Fruit fly (Drosophila melanogaster): ENCODE results near the gene ltl.

ltl gene

DNA sequence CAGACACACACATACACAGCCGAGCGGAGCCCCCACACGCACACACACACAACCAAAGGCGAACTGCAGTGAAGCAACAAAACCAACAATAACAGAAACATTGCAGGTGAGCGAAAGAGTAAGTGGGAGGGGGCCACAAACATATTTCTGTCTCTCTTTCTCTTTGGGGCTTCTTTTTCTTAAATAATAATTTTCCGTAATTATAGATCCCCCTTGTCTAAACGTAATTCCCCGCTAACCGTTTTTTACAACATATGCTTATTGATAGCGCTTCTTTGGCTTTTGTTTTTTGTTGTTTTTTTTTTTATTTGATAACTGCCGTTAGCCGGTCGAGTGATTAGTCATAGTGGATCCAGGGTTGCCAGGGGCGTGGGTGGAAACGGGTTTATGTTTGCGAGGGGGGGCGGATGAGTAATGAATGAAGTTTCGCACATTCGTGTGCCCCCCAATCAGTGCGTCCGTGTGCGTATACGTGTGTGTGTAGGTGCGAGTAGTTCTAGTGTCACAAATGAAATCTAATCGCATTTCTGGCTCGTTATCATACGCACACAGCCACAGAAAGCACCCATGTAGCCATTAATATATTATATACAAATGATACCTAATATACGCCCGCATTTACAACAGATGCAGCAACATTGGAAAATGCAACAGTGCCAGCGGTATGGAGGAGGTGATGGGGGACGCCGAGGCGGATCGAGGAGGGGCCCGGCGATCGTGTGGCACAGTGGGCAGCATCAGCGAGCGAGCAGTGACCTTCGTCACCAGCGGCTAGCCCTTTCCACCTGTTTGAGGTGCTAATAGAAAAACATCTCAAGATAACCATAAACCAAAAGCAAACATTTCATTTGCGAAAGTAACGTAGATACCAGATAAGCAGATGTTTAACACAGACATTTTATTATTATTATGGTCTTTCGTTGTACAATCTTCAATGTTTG lies 10.6 kb downstream of the ltl start (continued):
- TF ChIP-seq Med (GFP tag): peak; percentile 79
- peak; percentile 2 for TF ChIP-seq phol (tag; optimal IDR thresholded peaks at IDR 0.05)
- TF ChIP-seq Ptx1 (GFP tag; IDR thresholded peaks at IDR 0.05): 0 out of 2 replicates have a peak, but pooled peaks have one; percentile 10
- TF ChIP-seq trh (GFP tag; optimal IDR thresholded peaks at IDR 0.05): no peak
- no peak for TF ChIP-seq da (GFP tag; optimal IDR thresholded peaks at IDR 0.05)
- 0 out of 3 replicates have a peak, but pooled peaks have one; percentile 25 for TF ChIP-seq tgo (GFP tag; IDR thresholded peaks at IDR 0.05)
- no peak for TF ChIP-seq CG10274 (GFP tag; optimal IDR thresholded peaks at IDR 0.05)
- peak; percentile 36 for TF ChIP-seq grn (GFP tag; optimal IDR thresholded peaks at IDR 0.05)
- 0 out of 3 replicates have a peak, but pooled peaks have one; percentile 18 for TF ChIP-seq H15 (GFP tag; IDR thresholded peaks at IDR 0.05)
- TF ChIP-seq dpn (GFP tag; optimal IDR thresholded peaks at IDR 0.05): peak in 1 of 2 experiments; percentile 29
- TF ChIP-seq CG15514 (GFP tag; optimal IDR thresholded peaks at IDR 0.05): peak; percentile 0
- TF ChIP-seq CG12769 (tag; optimal IDR thresholded peaks at IDR 0.05): peak; percentile 25
- peak; percentile 10 for TF ChIP-seq bcd (GFP tag; optimal IDR thresholded peaks at IDR 0.05)
- TF ChIP-seq CG6791 (GFP tag; IDR thresholded peaks at IDR 0.05; ENCODE audit: partially characterized antibody): no peak
- no peak for TF ChIP-seq fd96Cb (tag; optimal IDR thresholded peaks at IDR 0.05)
- TF ChIP-seq bab2 (GFP tag; optimal IDR thresholded peaks at IDR 0.05): peak; percentile 6
- no peak for TF ChIP-seq fd102C (GFP tag; optimal IDR thresholded peaks at IDR 0.05)
- TF ChIP-seq vnd (GFP tag; IDR thresholded peaks at IDR 0.05; ENCODE audit: partially characterized antibody): no peak
- TF ChIP-seq sens-2 (GFP tag; IDR thresholded peaks at IDR 0.05): peak; percentile 39; the same call in 1 of the 2 replicates
- peak; percentile 97 for TF ChIP-seq sug (tag; optimal IDR thresholded peaks at IDR 0.05)
- TF ChIP-seq ase (GFP tag; IDR thresholded peaks at IDR 0.05): no peak
- TF ChIP-seq Dip2 (GFP tag; IDR thresholded peaks at IDR 0.05): no peak
- TF ChIP-seq Sry-β (GFP tag; optimal IDR thresholded peaks at IDR 0.05): no peak
- TF ChIP-seq CG34422 (GFP tag; IDR thresholded peaks at IDR 0.05): no peak; the same call in 2 of the 3 replicates
- no peak for TF ChIP-seq BEAF-32 (GFP tag; optimal IDR thresholded peaks at IDR 0.05)
- TF ChIP-seq CG14050 (GFP tag; IDR thresholded peaks at IDR 0.05): no peak
- no peak for TF ChIP-seq CG9932 (GFP tag; IDR thresholded peaks at IDR 0.05)
- TF ChIP-seq mirr (GFP tag; optimal IDR thresholded peaks at IDR 0.05): peak; percentile 22
- TF ChIP-seq cwo (GFP tag; optimal IDR thresholded peaks at IDR 0.05): peak; percentile 33
- peak; percentile 47; the same call in 1 of the 2 replicates for TF ChIP-seq Atf6 (GFP tag; IDR thresholded peaks at IDR 0.05)
- no peak for TF ChIP-seq Opbp (GFP tag; IDR thresholded peaks at IDR 0.05; ENCODE audit: partially characterized antibody)
- peak; percentile 72; the same call in 1 of the 2 replicates for TF ChIP-seq crol (GFP tag; IDR thresholded peaks at IDR 0.05)
- no peak for TF ChIP-seq inv (GFP tag; IDR thresholded peaks at IDR 0.05; ENCODE audit: partially characterized antibody)
- TF ChIP-seq CG13287 (GFP tag; IDR thresholded peaks at IDR 0.05; ENCODE audit: partially characterized antibody): no peak
- TF ChIP-seq CG3726 (GFP tag; IDR thresholded peaks at IDR 0.05): no peak
- peak; percentile 39 for TF ChIP-seq shn (GFP tag; optimal IDR thresholded peaks at IDR 0.05)
- peak; percentile 76 for TF ChIP-seq sens (GFP tag)
- TF ChIP-seq CG8388 (GFP tag; optimal IDR thresholded peaks at IDR 0.05): no peak
- TF ChIP-seq CG12104 (GFP tag; optimal IDR thresholded peaks at IDR 0.05): no peak
- peak; percentile 2 for TF ChIP-seq CG3407 (GFP tag; optimal IDR thresholded peaks at IDR 0.05)
- TF ChIP-seq CG4360 (GFP tag; IDR thresholded peaks at IDR 0.05): peak; percentile 81
- 0 out of 2 replicates have a peak, but pooled peaks have one; percentile 40 for TF ChIP-seq gsb (GFP tag; IDR thresholded peaks at IDR 0.05)
- peak; percentile 26; the same call in 1 of the 2 replicates for TF ChIP-seq CG32532 (GFP tag; IDR thresholded peaks at IDR 0.05)
- TF ChIP-seq CG4854 (GFP tag; optimal IDR thresholded peaks at IDR 0.05): no peak
- TF ChIP-seq cg (GFP tag; optimal IDR thresholded peaks at IDR 0.05): peak; percentile 86
- TF ChIP-seq ind (GFP tag; optimal IDR thresholded peaks at IDR 0.05): peak; percentile 5
- peak; percentile 15 for TF ChIP-seq CG1832 (GFP tag; optimal IDR thresholded peaks at IDR 0.05)
- TF ChIP-seq Ada2b (GFP tag; IDR thresholded peaks at IDR 0.05): peak; percentile 35; the same call in 1 of the 2 replicates
